Worm (Caenorhabditis elegans) whole organism, L1 larva: ENCODE measurements around the gene Y51B9A.9.

Experiments
- C04F5.9 ChIP-seq: sonication (generic microtip); optimal IDR thresholded peaks from 2 replicates; lab custom pipeline; 2016; ENCODE audit warnings: missing genetic modification characterization, missing compliant biosample characterization
- ceh-8 ChIP-seq: fragments of 200-800 bp; sonication (Bioruptor generic); optimal IDR thresholded peaks from 2 replicates; lab custom pipeline; 2018; ENCODE audit warnings: mild to moderate bottlenecking, missing genetic modification characterization, moderate library complexity, missing compliant biosample characterization
- elt-3 ChIP-seq, 6 experiments: fragments of 150-350 bp in 1 of 6; sonication (generic microtip); optimal IDR thresholded peaks; 2 replicates each; lab custom pipeline; 2017 to 2018; ENCODE audit warnings: missing biosample characterization in 6 of 6, missing genetic modification characterization in 6 of 6, inconsistent platforms in 1 of 6
- fos-1 ChIP-seq: fragments of 150-350 bp; optimal IDR thresholded peaks from 2 replicates; lab custom pipeline; 2014; ENCODE audit warnings: missing biosample characterization, missing genetic modification characterization
- nhr-11 ChIP-seq: fragments of 150-350 bp; optimal IDR thresholded peaks from 2 replicates; lab custom pipeline; 2014; ENCODE audit warnings: missing biosample characterization, missing genetic modification characterization
- sptf-1 ChIP-seq: fragments of 150-350 bp; optimal IDR thresholded peaks from 2 replicates; lab custom pipeline; 2014; ENCODE audit warnings: missing biosample characterization, missing genetic modification characterization

DNA sequence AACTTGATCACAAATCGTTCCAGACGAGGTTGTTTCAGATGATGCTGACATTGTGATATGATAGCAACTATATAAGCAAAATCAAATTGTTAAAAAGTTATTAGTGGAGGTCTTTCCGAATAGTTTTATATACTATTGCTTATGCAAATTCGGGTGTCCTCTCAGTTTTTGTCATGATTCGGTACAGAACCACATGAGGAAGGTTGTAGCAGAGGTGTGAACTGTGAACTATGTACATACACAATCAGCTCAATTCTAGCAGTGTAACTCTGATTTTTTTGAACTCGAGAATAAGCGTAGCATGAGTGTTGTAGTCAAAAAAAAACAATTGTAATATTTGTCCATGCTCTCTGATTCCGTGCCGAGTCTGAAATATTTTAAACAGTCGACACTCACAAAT lies 5.7 kb upstream of the Y51B9A.9 start, which contains the start of gene Y51B9A.6:
- no peak for TF ChIP-seq elt-3 (tag; optimal IDR thresholded peaks at IDR 0.05; lab: Kevin White, UChicago)
- no peak for TF ChIP-seq nhr-11 (tag; lab: Kevin White, UChicago)
- no peak for TF ChIP-seq ceh-8 (GFP tag; lab: Kevin White, UChicago)
- TF ChIP-seq C04F5.9: no peak
- TF ChIP-seq fos-1: no peak
- TF ChIP-seq sptf-1 (tag; lab: Kevin White, UChicago): no peak
